Fruit fly (Drosophila melanogaster): ENCODE results near the gene CG16711.

Gene CG16711

DNA sequence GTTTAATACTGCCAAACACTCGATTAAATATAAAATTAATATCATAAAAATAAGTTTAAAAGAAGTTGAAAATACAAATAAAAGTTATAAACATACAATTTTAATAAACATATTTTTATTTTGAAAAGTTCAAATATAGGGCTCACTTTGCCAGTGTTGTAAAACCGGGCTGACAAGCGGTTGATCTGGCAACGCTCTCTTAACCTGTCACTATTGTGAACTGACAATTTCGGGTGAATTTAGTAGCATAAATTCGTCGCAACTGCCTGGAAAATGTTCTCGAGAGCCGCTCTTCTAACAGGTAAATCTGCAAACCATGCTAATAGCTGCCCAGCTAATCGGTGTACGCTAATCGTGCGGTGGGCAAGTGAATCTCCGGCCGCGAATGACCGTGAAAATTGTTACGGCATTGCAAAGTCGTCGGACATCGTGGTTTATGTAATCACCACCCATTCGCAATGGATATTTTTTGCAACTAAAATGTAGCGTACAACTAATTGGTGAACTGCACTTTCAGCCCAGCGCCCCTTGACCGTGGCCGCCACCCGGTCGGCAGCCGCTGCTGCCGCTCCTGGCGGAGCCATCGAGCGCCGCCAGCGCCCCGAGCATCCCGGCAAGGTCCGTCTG is 25.8 kb downstream of the CG16711 start, which contains the start of gene ATPsynB (continued):
- TF ChIP-seq nau (GFP tag; optimal IDR thresholded peaks at IDR 0.05), result no peak
- TF ChIP-seq B-H2 (GFP tag; optimal IDR thresholded peaks at IDR 0.05), result peak; percentile 81
- TF ChIP-seq en (GFP tag; optimal IDR thresholded peaks at IDR 0.05), result no peak
- no peak for TF ChIP-seq pfk (GFP tag; optimal IDR thresholded peaks at IDR 0.05)
- peak; percentile 27 for TF ChIP-seq HLHmδ (GFP tag; optimal IDR thresholded peaks at IDR 0.05)
- TF ChIP-seq HmgD (GFP tag; optimal IDR thresholded peaks at IDR 0.05), result peak; percentile 36
- no peak for TF ChIP-seq CG2678 (tag; optimal IDR thresholded peaks at IDR 0.05)
- TF ChIP-seq CG4404 (GFP tag; IDR thresholded peaks at IDR 0.05), result no peak
- TF ChIP-seq pho (GFP tag; optimal IDR thresholded peaks at IDR 0.05), result peak; percentile 10
- TF ChIP-seq CG3407 (GFP tag; optimal IDR thresholded peaks at IDR 0.05), result no peak
- TF ChIP-seq Adf1 (GFP tag; IDR thresholded peaks at IDR 0.05), result no peak
- no peak for TF ChIP-seq nom (GFP tag; optimal IDR thresholded peaks at IDR 0.05)
- TF ChIP-seq fd102C (GFP tag; optimal IDR thresholded peaks at IDR 0.05), result no peak
- TF ChIP-seq CG33557 (GFP tag; optimal IDR thresholded peaks at IDR 0.05), result no peak
- TF ChIP-seq Atf-2 (GFP tag; optimal IDR thresholded peaks at IDR 0.05), result no peak
- TF ChIP-seq Ravus (GFP tag; IDR thresholded peaks at IDR 0.05), result no peak
- no peak for TF ChIP-seq mam (GFP tag; optimal IDR thresholded peaks at IDR 0.05)
- no peak for TF ChIP-seq fd3F (GFP tag; optimal IDR thresholded peaks at IDR 0.05)
- TF ChIP-seq CG13894 (tag; optimal IDR thresholded peaks at IDR 0.05), result no peak
- TF ChIP-seq CG5245 (GFP tag; optimal IDR thresholded peaks at IDR 0.05), result no peak
- peak; percentile 19 for TF ChIP-seq CG12942 (GFP tag; optimal IDR thresholded peaks at IDR 0.05)
- no peak for TF ChIP-seq HHEX (GFP tag; optimal IDR thresholded peaks at IDR 0.05)
- TF ChIP-seq CG42726 (GFP tag; IDR thresholded peaks at IDR 0.05; ENCODE audit: partially characterized antibody), result peak; percentile 58
- no peak for TF ChIP-seq gce (GFP tag; IDR thresholded peaks at IDR 0.05)
- TF ChIP-seq ato (GFP tag; IDR thresholded peaks at IDR 0.05; ENCODE audit: partially characterized antibody), result no peak
- no peak for TF ChIP-seq Trl (optimal IDR thresholded peaks at IDR 0.05)
- TF ChIP-seq Trl (GFP tag; optimal IDR thresholded peaks at IDR 0.05), result no peak
- TF ChIP-seq CG7839 (tag; optimal IDR thresholded peaks at IDR 0.05), result no peak
- TF ChIP-seq CG4820 (GFP tag; optimal IDR thresholded peaks at IDR 0.05), result no peak
- peak; percentile 37 for TF ChIP-seq Xbp1 (GFP tag; optimal IDR thresholded peaks at IDR 0.05)
- no peak for TF ChIP-seq dmrt11E (tag; optimal IDR thresholded peaks at IDR 0.05)
- no peak for TF ChIP-seq CG3281 (GFP tag; optimal IDR thresholded peaks at IDR 0.05)
- TF ChIP-seq fd96Cb (tag; optimal IDR thresholded peaks at IDR 0.05), result no peak
- TF ChIP-seq gem (tag; optimal IDR thresholded peaks at IDR 0.05), result no peak
- TF ChIP-seq caup (GFP tag; optimal IDR thresholded peaks at IDR 0.05; ENCODE audit: severe bottlenecking), result peak; percentile 35
- no peak for TF ChIP-seq unc-4 (GFP tag; IDR thresholded peaks at IDR 0.05; ENCODE audit: partially characterized antibody)
- TF ChIP-seq tio (GFP tag; optimal IDR thresholded peaks at IDR 0.05), result no peak
- TF ChIP-seq Neu2 (GFP tag; optimal IDR thresholded peaks at IDR 0.05; ENCODE audit: borderline replicate concordance), result no peak
- no peak for TF ChIP-seq CG11504 (tag; optimal IDR thresholded peaks at IDR 0.05)
- TF ChIP-seq NfI (GFP tag; optimal IDR thresholded peaks at IDR 0.05), result peak; percentile 39
- TF ChIP-seq pan (optimal IDR thresholded peaks at IDR 0.05), result no peak
- TF ChIP-seq pan (GFP tag; optimal IDR thresholded peaks at IDR 0.05 in 1 of 2, IDR thresholded peaks at IDR 0.05 in 1 of 2), result peak in 1 of 2 experiments; percentile 39
- no peak for TF ChIP-seq Usf (GFP tag; optimal IDR thresholded peaks at IDR 0.05)
- TF ChIP-seq CG14050 (GFP tag; IDR thresholded peaks at IDR 0.05), result no peak
- TF ChIP-seq grn (GFP tag; optimal IDR thresholded peaks at IDR 0.05), result no peak
- TF ChIP-seq sr (GFP tag; IDR thresholded peaks at IDR 0.05), result no peak
- no peak for TF ChIP-seq Hand (GFP tag; optimal IDR thresholded peaks at IDR 0.05)
- TF ChIP-seq abd-A (tag; optimal IDR thresholded peaks at IDR 0.05), result no peak
- TF ChIP-seq wek (GFP tag; optimal IDR thresholded peaks at IDR 0.05), result no peak
- TF ChIP-seq vnd (GFP tag; IDR thresholded peaks at IDR 0.05; ENCODE audit: partially characterized antibody), result no peak

Measured in whole organism, embryonic.